Fruit fly (Drosophila melanogaster): Measurements from ENCODE around the gene Nle.

The Nle gene

dm6 chr2L:609497-609896, 41.6 kb upstream of the Nle start (continued):
- TF ChIP-seq CG9139 (GFP tag; optimal IDR thresholded peaks at IDR 0.05) = peak; percentile 44
- TF ChIP-seq net (GFP tag; optimal IDR thresholded peaks at IDR 0.05) = peak; percentile 12
- no peak for TF ChIP-seq CG11902 (GFP tag; optimal IDR thresholded peaks at IDR 0.05)

dm6 chr2L:608143-608542, 40.2 kb upstream of the Nle start:
- TF ChIP-seq Eip93F (GFP tag; optimal IDR thresholded peaks at IDR 0.05) = no peak
- no peak for TF ChIP-seq Hr38 (GFP tag; optimal IDR thresholded peaks at IDR 0.05)
- no peak for TF ChIP-seq Hr39 (GFP tag; optimal IDR thresholded peaks at IDR 0.05)
- no peak for TF ChIP-seq Ets21C (GFP tag; optimal IDR thresholded peaks at IDR 0.05)
- peak; percentile 63 for TF ChIP-seq CG3919 (GFP tag; optimal IDR thresholded peaks at IDR 0.05)
- TF ChIP-seq CG6792 (GFP tag; optimal IDR thresholded peaks at IDR 0.05) = peak; percentile 16
- TF ChIP-seq fd85E (GFP tag; optimal IDR thresholded peaks at IDR 0.05) = no peak
- no peak for TF ChIP-seq Smox (GFP tag; optimal IDR thresholded peaks at IDR 0.05)
- peak; percentile 83 for TF ChIP-seq CG15336 (GFP tag; IDR thresholded peaks at IDR 0.05)
- TF ChIP-seq CG6854 (GFP tag; optimal IDR thresholded peaks at IDR 0.05) = no peak
- TF ChIP-seq CG6276 (GFP tag; optimal IDR thresholded peaks at IDR 0.05) = peak; percentile 38
- no peak for TF ChIP-seq fkh (GFP tag; optimal IDR thresholded peaks at IDR 0.05)
- peak; percentile 26 for TF ChIP-seq CG11762 (GFP tag; optimal IDR thresholded peaks at IDR 0.05; ENCODE audit: insufficient read depth)
- TF ChIP-seq dac (GFP tag; optimal IDR thresholded peaks at IDR 0.05) = peak; percentile 17
- peak; percentile 10 for TF ChIP-seq topi (GFP tag; optimal IDR thresholded peaks at IDR 0.05)
- TF ChIP-seq fd59A (GFP tag; optimal IDR thresholded peaks at IDR 0.05) = peak; percentile 77
- no peak for TF ChIP-seq Blimp-1 (GFP tag; optimal IDR thresholded peaks at IDR 0.05)
- peak; percentile 82 for TF ChIP-seq CG6808 (GFP tag; optimal IDR thresholded peaks at IDR 0.05)
- no peak for TF ChIP-seq svp (GFP tag)
- TF ChIP-seq CG4318 (GFP tag; optimal IDR thresholded peaks at IDR 0.05) = peak; percentile 31
- TF ChIP-seq CG8119 (GFP tag; IDR thresholded peaks at IDR 0.05) = peak; percentile 82
- no peak for TF ChIP-seq CG8319 (GFP tag; optimal IDR thresholded peaks at IDR 0.05)
- peak; percentile 54 for TF ChIP-seq CG16779 (tag; optimal IDR thresholded peaks at IDR 0.05)
- TF ChIP-seq CG10631 (GFP tag; optimal IDR thresholded peaks at IDR 0.05) = peak; percentile 74
- peak; percentile 71 to 73 for TF ChIP-seq ss (GFP tag; optimal IDR thresholded peaks at IDR 0.05)
- peak; percentile 45 for TF ChIP-seq Lpt (GFP tag; optimal IDR thresholded peaks at IDR 0.05)
- peak; percentile 4 for TF ChIP-seq Met (GFP tag; optimal IDR thresholded peaks at IDR 0.05)
- TF ChIP-seq net (GFP tag; optimal IDR thresholded peaks at IDR 0.05) = peak; percentile 36
- no peak for TF ChIP-seq CG8632 (GFP tag; optimal IDR thresholded peaks at IDR 0.05)
- peak; percentile 54 for TF ChIP-seq Hr4 (GFP tag; optimal IDR thresholded peaks at IDR 0.05)
- peak; percentile 51 to 63 for TF ChIP-seq salr (GFP tag; optimal IDR thresholded peaks at IDR 0.05)
- peak; percentile 14 for TF ChIP-seq CG34406 (GFP tag; optimal IDR thresholded peaks at IDR 0.05)
- peak; percentile 73 for TF ChIP-seq spab (GFP tag; optimal IDR thresholded peaks at IDR 0.05)
- TF ChIP-seq Sox14 (GFP tag; optimal IDR thresholded peaks at IDR 0.05) = peak; percentile 70
- TF ChIP-seq dsx (GFP tag; optimal IDR thresholded peaks at IDR 0.05; ENCODE audit: poor library complexity, severe bottlenecking) = peak; percentile 68
- peak; percentile 81 for TF ChIP-seq CG3032 (tag; optimal IDR thresholded peaks at IDR 0.05)
- peak; percentile 35 for TF ChIP-seq acj6 (GFP tag; optimal IDR thresholded peaks at IDR 0.05)
- TF ChIP-seq pdm3 (GFP tag; optimal IDR thresholded peaks at IDR 0.05) = peak; percentile 56
- TF ChIP-seq OdsH (GFP tag; optimal IDR thresholded peaks at IDR 0.05) = peak; percentile 52
- peak; percentile 83 for TF ChIP-seq Eip78C (GFP tag)
- TF ChIP-seq achi (GFP tag; optimal IDR thresholded peaks at IDR 0.05) = peak; percentile 68
- TF ChIP-seq CG11294 (GFP tag; IDR thresholded peaks at IDR 0.05) = no peak
- peak; percentile 45; the same call in 2 of the 3 replicates for TF ChIP-seq eg (GFP tag; IDR thresholded peaks at IDR 0.05)
- TF ChIP-seq Eip75B (GFP tag; optimal IDR thresholded peaks at IDR 0.05) = peak; percentile 68
- TF ChIP-seq CG31627 (GFP tag; optimal IDR thresholded peaks at IDR 0.05) = no peak
- peak; percentile 73 for TF ChIP-seq Ets96B (tag; optimal IDR thresholded peaks at IDR 0.05)
- no peak for TF ChIP-seq CG11902 (GFP tag; optimal IDR thresholded peaks at IDR 0.05)
- TF ChIP-seq vri (GFP tag; optimal IDR thresholded peaks at IDR 0.05) = no peak
- TF ChIP-seq Sox15 (GFP tag; optimal IDR thresholded peaks at IDR 0.05) = no peak

Measured in whole organism, prepupa.